Fruit fly (Drosophila melanogaster) whole organism, adult: ENCODE measurements around the gene Dhps.

Experiments
- CG14711 ChIP-seq: fragments of 200-800 bp; sonication (Bioruptor generic); optimal IDR thresholded peaks from 2 replicates; lab custom pipeline; 2018; ENCODE audit warnings: missing biosample characterization, mild to moderate bottlenecking, missing genetic modification characterization, moderate library complexity
- pad ChIP-seq: fragments of 200-800 bp; sonication (Bioruptor generic); optimal IDR thresholded peaks from 3 replicates; lab custom pipeline; 2017; ENCODE audit warnings: missing biosample characterization, missing genetic modification characterization, mild to moderate bottlenecking, moderate library complexity, missing genetic modification reagents

DNA sequence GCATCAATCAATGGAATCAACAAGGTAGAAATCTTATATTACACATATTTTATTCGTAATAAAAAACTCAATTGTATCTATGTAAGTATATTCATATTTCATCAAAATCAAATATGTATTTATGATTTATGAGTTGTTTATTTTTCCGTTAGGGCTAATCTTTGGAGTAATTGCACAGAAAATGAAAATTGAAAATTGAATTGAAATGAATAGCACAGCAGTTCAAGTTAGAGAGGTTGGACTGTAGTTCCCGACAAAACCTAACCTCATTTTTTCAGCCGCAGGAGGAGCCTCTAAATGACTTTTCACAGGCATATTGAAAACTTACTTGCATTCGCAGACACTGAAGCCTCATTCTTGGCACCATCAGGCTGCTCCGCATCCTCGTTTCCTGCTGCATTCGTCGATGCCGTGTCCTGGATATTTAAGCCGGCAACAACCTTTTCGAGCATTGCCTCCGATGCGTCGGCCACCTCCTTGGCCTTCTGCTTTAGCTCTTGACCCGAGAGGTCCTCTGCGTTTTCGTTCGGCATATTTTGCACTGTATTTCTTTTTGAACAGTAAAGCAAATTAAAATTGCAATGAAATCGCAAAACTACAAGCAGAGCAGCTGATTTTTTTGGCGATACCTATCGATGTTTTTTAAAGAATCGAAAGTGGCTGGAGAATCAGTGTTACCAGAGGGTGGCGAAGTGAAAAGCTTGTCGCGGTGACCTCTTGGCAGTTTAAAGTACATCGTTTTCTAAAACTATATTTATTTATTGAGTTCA, 20.0 kb upstream of the Dhps start, which contains the start of gene Nmt:
- no peak for TF ChIP-seq pad (GFP tag; lab: Kevin White, UChicago)
- TF ChIP-seq CG14711, result peak; percentile 42
